Worm (Caenorhabditis elegans) whole organism, late embryonic: ENCODE data around the gene Y16E11A.4.
"Not testable (repeated sequence)": the region's sequence is repeated elsewhere in the genome, so short reads cannot be mapped to it uniquely, and the experiment has no call there.

Source experiments
- C08G9.2 ChIP-seq: sonication (generic microtip); optimal IDR thresholded peaks from 2 replicates; lab custom pipeline; 2016; ENCODE audit warnings: mild to moderate bottlenecking, missing genetic modification characterization, moderate library complexity, missing compliant biosample characterization
- C38D4.7 ChIP-seq: fragments of 200-800 bp; sonication (Bioruptor generic); optimal IDR thresholded peaks from 2 replicates; lab custom pipeline; 2018; ENCODE audit warnings: mild to moderate bottlenecking, missing genetic modification characterization, moderate library complexity, missing compliant biosample characterization
- F13H6.1 ChIP-seq: sonication (generic microtip); optimal IDR thresholded peaks from 2 replicates; lab custom pipeline; 2016; ENCODE audit warnings: missing genetic modification characterization, missing compliant biosample characterization
- K09A11.1 ChIP-seq: sonication (generic microtip); optimal IDR thresholded peaks from 2 replicates; lab custom pipeline; 2017; ENCODE audit warnings: antibody characterized with exemption, mild to moderate bottlenecking, missing genetic modification characterization, missing compliant biosample characterization; ENCODE audit not compliant: insufficient read depth
- ahr-1 ChIP-seq: sonication (generic microtip); optimal IDR thresholded peaks from 2 replicates; lab custom pipeline; 2016; ENCODE audit warnings: missing genetic modification characterization, missing compliant biosample characterization
- ceh-18 ChIP-seq: sonication (generic microtip); optimal IDR thresholded peaks from 2 replicates; lab custom pipeline; 2016; ENCODE audit warnings: missing genetic modification characterization, missing compliant biosample characterization
- ceh-2 ChIP-seq: sonication (generic microtip); optimal IDR thresholded peaks from 2 replicates; lab custom pipeline; 2016; ENCODE audit warnings: missing genotype, missing genetic modification characterization, missing compliant biosample characterization
- ceh-22 ChIP-seq: sonication (generic microtip); optimal IDR thresholded peaks from 2 replicates; lab custom pipeline; 2017; ENCODE audit warnings: missing biosample characterization, missing genetic modification characterization
- ceh-30 ChIP-seq: fragments of 150-350 bp; optimal IDR thresholded peaks from 2 replicates; lab custom pipeline; 2014; ENCODE audit warnings: missing biosample characterization, missing genetic modification characterization
- ceh-31 ChIP-seq: sonication (generic microtip); optimal IDR thresholded peaks from 2 replicates; lab custom pipeline; 2016; ENCODE audit warnings: missing genetic modification characterization, missing compliant biosample characterization
- ceh-34 ChIP-seq: sonication (generic microtip); optimal IDR thresholded peaks from 2 replicates; lab custom pipeline; 2016; ENCODE audit warnings: mild to moderate bottlenecking, missing genetic modification characterization, missing compliant biosample characterization
- ceh-45 ChIP-seq: fragments of 200-800 bp; sonication (Bioruptor generic); IDR thresholded peaks from 2 replicates; pipeline ENCODE4 v1.3.6; 2022; ENCODE audit warnings: missing genetic modification reagents, missing genetic modification characterization, missing compliant biosample characterization
- ceh-6 ChIP-seq: fragments of 200-800 bp; sonication (Bioruptor generic); optimal IDR thresholded peaks from 2 replicates; lab custom pipeline; 2018; ENCODE audit warnings: mild to moderate bottlenecking, missing genetic modification characterization, missing compliant biosample characterization
- ceh-9 ChIP-seq: sonication (generic microtip); optimal IDR thresholded peaks from 2 replicates; lab custom pipeline; 2016; ENCODE audit warnings: mild to moderate bottlenecking, missing genetic modification characterization, inconsistent platforms, missing compliant biosample characterization
- che-1 ChIP-seq: sonication (generic microtip); optimal IDR thresholded peaks from 2 replicates; lab custom pipeline; 2016; ENCODE audit warnings: mild to moderate bottlenecking, missing genetic modification characterization, missing compliant biosample characterization
- dmd-4 ChIP-seq: sonication (generic microtip); optimal IDR thresholded peaks from 2 replicates; lab custom pipeline; 2016; ENCODE audit warnings: borderline replicate concordance, missing genetic modification characterization, missing compliant biosample characterization
- dve-1 ChIP-seq: sonication (generic microtip); optimal IDR thresholded peaks from 2 replicates; lab custom pipeline; 2017; ENCODE audit warnings: antibody characterized with exemption, mild to moderate bottlenecking, missing genetic modification characterization, missing compliant biosample characterization
- elt-2 ChIP-seq: sonication (generic microtip); optimal IDR thresholded peaks from 2 replicates; lab custom pipeline; 2016; ENCODE audit warnings: missing genetic modification reagents, missing genetic modification characterization, missing compliant biosample characterization
- elt-4 ChIP-seq: sonication (generic microtip); optimal IDR thresholded peaks from 2 replicates; lab custom pipeline; 2016; ENCODE audit warnings: missing genetic modification characterization, missing compliant biosample characterization
- eyg-1 ChIP-seq: sonication (generic microtip); optimal IDR thresholded peaks from 2 replicates; lab custom pipeline; 2016; ENCODE audit warnings: missing genotype, missing genetic modification characterization, missing compliant biosample characterization
- fkh-6 ChIP-seq: sonication (generic microtip); optimal IDR thresholded peaks from 2 replicates; lab custom pipeline; 2016; ENCODE audit warnings: missing genetic modification characterization, missing compliant biosample characterization
- gmeb-2 ChIP-seq: sonication (generic microtip); optimal IDR thresholded peaks from 2 replicates; lab custom pipeline; 2016; ENCODE audit warnings: missing genetic modification characterization, inconsistent platforms, missing compliant biosample characterization
- hlh-13 ChIP-seq: fragments of 200-800 bp; sonication (Bioruptor generic); optimal IDR thresholded peaks from 2 replicates; lab custom pipeline; 2018; ENCODE audit warnings: mild to moderate bottlenecking, missing genetic modification characterization, missing compliant biosample characterization
- hlh-15 ChIP-seq: sonication (generic microtip); optimal IDR thresholded peaks from 2 replicates; lab custom pipeline; 2016; ENCODE audit warnings: missing genetic modification characterization, missing compliant biosample characterization
- lim-6 ChIP-seq: sonication (generic microtip); optimal IDR thresholded peaks from 2 replicates; lab custom pipeline; 2016; ENCODE audit warnings: missing genetic modification characterization, missing compliant biosample characterization
- madf-2 ChIP-seq: sonication (generic microtip); optimal IDR thresholded peaks from 2 replicates; lab custom pipeline; 2017; ENCODE audit warnings: missing genetic modification characterization, missing compliant biosample characterization
- mec-3 ChIP-seq: sonication (generic microtip); optimal IDR thresholded peaks from 2 replicates; lab custom pipeline; 2016; ENCODE audit warnings: borderline replicate concordance, missing genetic modification characterization, missing compliant biosample characterization
- nfya-1 ChIP-seq: sonication (generic microtip); optimal IDR thresholded peaks from 2 replicates; lab custom pipeline; 2017; ENCODE audit warnings: missing genetic modification characterization, mild to moderate bottlenecking, missing compliant biosample characterization, antibody characterized with exemption, moderate library complexity
- nhr-11 ChIP-seq: fragments of 150-350 bp; optimal IDR thresholded peaks from 2 replicates; lab custom pipeline; 2014; ENCODE audit warnings: missing biosample characterization, missing genetic modification characterization
- pag-3 ChIP-seq: sonication (generic microtip); optimal IDR thresholded peaks from 2 replicates; lab custom pipeline; 2016; ENCODE audit warnings: missing compliant biosample characterization, missing genetic modification characterization, borderline replicate concordance
- pat-9 ChIP-seq: fragments of 200-800 bp; sonication (Bioruptor generic); optimal IDR thresholded peaks from 2 replicates; lab custom pipeline; 2018; ENCODE audit warnings: mild to moderate bottlenecking, missing genetic modification characterization, moderate library complexity, missing compliant biosample characterization
- pha-2 ChIP-seq: sonication (generic microtip); optimal IDR thresholded peaks from 2 replicates; lab custom pipeline; 2017; ENCODE audit warnings: mild to moderate bottlenecking, missing genetic modification characterization, missing compliant biosample characterization
- pha-4 ChIP-seq: fragments of 150-350 bp; optimal IDR thresholded peaks from 2 replicates; lab custom pipeline; 2018; ENCODE audit warnings: missing biosample characterization, missing genetic modification reagents, missing genetic modification characterization
- pqm-1 ChIP-seq: sonication (generic microtip); optimal IDR thresholded peaks from 2 replicates; lab custom pipeline; 2016; ENCODE audit warnings: missing genetic modification characterization, missing compliant biosample characterization
- sox-2 ChIP-seq: fragments of 200-800 bp; sonication (Bioruptor generic); IDR thresholded peaks from 2 replicates; pipeline ENCODE4 v1.3.6; 2022; ENCODE audit warnings: missing genetic modification reagents, missing genetic modification characterization, missing compliant biosample characterization
- sox-4 ChIP-seq: sonication (generic microtip); optimal IDR thresholded peaks from 2 replicates; lab custom pipeline; 2017; ENCODE audit warnings: mild to moderate bottlenecking, missing genetic modification characterization, inconsistent platforms, missing compliant biosample characterization
- tbx-2 ChIP-seq: sonication (generic microtip); optimal IDR thresholded peaks from 2 replicates; lab custom pipeline; 2016; ENCODE audit warnings: missing genetic modification characterization, missing compliant biosample characterization
- tbx-7 ChIP-seq: sonication (generic microtip); optimal IDR thresholded peaks from 2 replicates; lab custom pipeline; 2016; ENCODE audit warnings: missing genotype, missing genetic modification characterization, missing compliant biosample characterization
- ttx-3 ChIP-seq: sonication (generic microtip); optimal IDR thresholded peaks from 2 replicates; lab custom pipeline; 2016; ENCODE audit warnings: missing genetic modification reagents, missing genetic modification characterization, missing compliant biosample characterization
- unc-55 ChIP-seq: sonication (generic microtip); optimal IDR thresholded peaks from 2 replicates; lab custom pipeline; 2017; ENCODE audit warnings: missing biosample characterization, missing genetic modification reagents, missing genetic modification characterization
- unc-86 ChIP-seq: sonication (generic microtip); optimal IDR thresholded peaks from 2 replicates; lab custom pipeline; 2016; ENCODE audit warnings: missing genetic modification characterization, missing compliant biosample characterization
- zip-5 ChIP-seq: sonication (generic microtip); optimal IDR thresholded peaks from 2 replicates; lab custom pipeline; 2016; ENCODE audit warnings: missing genetic modification characterization, missing compliant biosample characterization

The Y16E11A.4 gene

DNA sequence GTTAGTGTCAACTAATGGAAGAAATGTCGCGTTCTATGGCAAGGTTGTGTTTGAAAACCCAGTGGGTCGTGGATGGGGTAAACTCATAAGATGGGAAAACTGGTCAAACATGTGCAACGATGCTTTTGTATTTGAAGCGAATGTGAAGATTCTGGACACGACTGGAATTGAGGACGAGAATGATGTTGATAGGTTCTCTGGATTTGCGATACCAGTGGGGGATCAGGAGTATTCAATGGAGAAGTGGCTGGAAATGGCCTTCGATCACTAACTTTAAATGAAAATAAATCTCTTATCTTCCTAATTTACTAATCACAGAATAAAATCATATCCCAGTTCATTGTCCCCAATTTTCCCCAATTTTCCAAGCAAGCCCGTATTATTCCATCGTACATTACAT is 24.1 kb downstream of the Y16E11A.4 start:
- TF ChIP-seq dmd-4: no peak
- TF ChIP-seq zip-5 (tag; lab: Kevin White, UChicago): no peak
- no peak for TF ChIP-seq pha-2 (tag; lab: Kevin White, UChicago)
- no peak for TF ChIP-seq tbx-7
- no peak for TF ChIP-seq pha-4 (tag; lab: Kevin White, UChicago)
- TF ChIP-seq tbx-2 (tag; lab: Kevin White, UChicago): no peak
- no peak for TF ChIP-seq sox-2 (GFP tag; lab: Robert Waterston, UW)
- TF ChIP-seq pag-3: no peak
- TF ChIP-seq eyg-1: no peak
- TF ChIP-seq nfya-1 (tag; lab: Kevin White, UChicago): no peak
- no peak for TF ChIP-seq ahr-1 (tag; lab: Kevin White, UChicago)
- TF ChIP-seq che-1 (tag; lab: Kevin White, UChicago): no peak
- no peak for TF ChIP-seq K09A11.1 (tag; lab: Kevin White, UChicago)
- no peak for TF ChIP-seq gmeb-2 (tag; lab: Kevin White, UChicago)
- TF ChIP-seq fkh-6 (tag; lab: Kevin White, UChicago): no peak
- no peak for TF ChIP-seq elt-4 (tag; lab: Kevin White, UChicago)

DNA sequence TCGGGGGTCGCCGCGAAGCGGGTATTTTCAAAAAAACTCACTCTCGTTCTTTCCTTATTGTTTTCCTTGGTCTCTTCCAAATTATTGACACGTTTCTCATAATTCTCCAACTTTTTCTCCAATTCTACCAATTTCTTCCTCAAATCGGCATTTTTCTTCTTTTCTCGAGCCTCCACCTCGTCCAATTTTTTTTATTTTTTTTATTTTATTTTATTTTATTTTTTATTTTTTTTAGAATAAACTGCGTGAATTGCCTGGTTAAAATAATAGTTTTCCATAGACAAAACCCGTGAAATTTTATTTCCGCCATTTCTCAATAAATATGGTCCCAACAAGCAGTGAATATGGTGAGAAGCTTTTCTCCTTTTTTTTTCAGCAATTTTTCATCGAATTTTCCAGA is 25.6 kb downstream of the Y16E11A.4 start, which contains the start of gene F59H6.15:
TSS of gene F59H6.15 (plus strand) at position 301 of the 400 bp plus-strand sequence.
- TF ChIP-seq ceh-6 (GFP tag; lab: Kevin White, UChicago): no peak
- no peak for TF ChIP-seq pag-3

DNA sequence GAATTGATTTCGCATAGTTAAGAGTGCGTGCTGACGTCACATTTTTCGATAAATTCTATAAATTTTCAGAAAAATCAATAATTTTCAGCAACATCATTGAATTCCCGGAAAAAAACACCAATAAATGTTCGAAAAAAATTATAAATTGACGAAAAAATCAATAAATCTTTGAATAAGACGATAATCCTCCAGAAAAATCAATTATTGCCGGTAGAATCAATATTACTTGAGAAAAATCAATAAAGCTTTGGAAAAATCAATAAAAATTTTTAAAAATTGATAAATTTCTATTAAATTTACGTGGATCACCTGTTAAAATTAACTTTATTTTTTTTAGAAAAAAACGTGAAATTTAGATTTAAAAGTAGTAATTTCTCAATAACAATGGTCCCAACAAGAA is 26.8 kb downstream of the Y16E11A.4 start:
- no peak for TF ChIP-seq unc-55 (GFP tag; lab: Kevin White, UChicago)

DNA sequence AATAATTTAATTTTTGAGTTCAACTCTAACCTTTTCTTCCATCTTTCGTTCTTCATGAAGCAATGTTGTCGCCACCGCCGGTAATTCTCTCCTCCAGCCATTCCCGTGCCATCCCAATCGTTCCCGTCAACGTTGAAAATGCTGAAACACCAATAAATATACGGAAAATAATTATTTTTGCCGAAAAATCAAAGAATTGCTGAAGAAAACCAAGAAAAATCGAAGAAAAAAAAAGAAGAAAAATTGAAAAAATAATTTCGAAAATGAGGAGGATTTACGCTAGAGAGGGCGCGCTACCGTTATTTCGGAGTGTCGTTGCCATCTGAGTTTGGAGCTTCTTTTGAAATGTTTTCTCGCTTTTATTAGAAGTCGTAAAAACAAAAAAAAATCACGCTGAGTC is 36.4 kb downstream of the Y16E11A.4 start, which contains the start of gene cya-2:
TSS of gene cya-2 (minus strand) at position 101 of the 400 bp plus-strand sequence.
- not testable (repeated sequence) for TF ChIP-seq nfya-1, ceh-31, ceh-22 (tag; lab: Kevin White, UChicago)

DNA sequence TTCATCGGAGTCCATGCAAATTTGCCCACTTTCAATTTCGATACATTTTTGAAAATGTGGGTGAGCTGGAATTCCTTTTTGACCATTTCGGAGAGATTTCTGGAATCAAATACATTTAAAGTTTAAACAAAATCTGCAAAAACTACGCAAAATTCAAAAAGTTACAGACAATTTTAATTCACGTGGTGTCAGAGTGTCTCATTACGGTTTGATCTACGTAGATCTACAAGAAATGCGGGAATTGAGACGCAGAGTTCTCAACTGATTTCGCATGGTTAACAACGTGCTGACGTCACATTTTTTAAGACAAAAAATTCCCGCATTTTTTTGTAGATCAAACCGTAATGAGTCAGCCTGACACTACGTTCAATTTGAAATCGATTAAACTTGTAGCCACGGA is 39.4 kb downstream of the Y16E11A.4 start, which contains the start of gene bath-21:
TSS of gene bath-21 (minus strand) at position 101 of the 400 bp plus-strand sequence.
- TF ChIP-seq hlh-13 (GFP tag; lab: Kevin White, UChicago) (no peak), pat-9 (tag; lab: Kevin White, UChicago) (no peak), tbx-2 (tag; lab: Kevin White, UChicago) (no peak), ceh-30 (tag; lab: Kevin White, UChicago) (no peak), nhr-11 (tag; lab: Kevin White, UChicago) (no peak), sox-4 (tag; lab: Kevin White, UChicago) (no peak), unc-86 (tag; lab: Kevin White, UChicago) (no peak), pha-2 (tag; lab: Kevin White, UChicago) (no peak), gmeb-2 (tag; lab: Kevin White, UChicago) (no peak), C38D4.7 (GFP tag; lab: Kevin White, UChicago) (no peak), dmd-4 (no peak), madf-2 (tag; lab: Kevin White, UChicago) (no peak), C08G9.2 (tag; lab: Kevin White, UChicago) (no peak), pqm-1 (tag; lab: Kevin White, UChicago) (no peak), hlh-15 (tag; lab: Kevin White, UChicago) (no peak), mec-3 (tag; lab: Kevin White, UChicago) (no peak)

DNA sequence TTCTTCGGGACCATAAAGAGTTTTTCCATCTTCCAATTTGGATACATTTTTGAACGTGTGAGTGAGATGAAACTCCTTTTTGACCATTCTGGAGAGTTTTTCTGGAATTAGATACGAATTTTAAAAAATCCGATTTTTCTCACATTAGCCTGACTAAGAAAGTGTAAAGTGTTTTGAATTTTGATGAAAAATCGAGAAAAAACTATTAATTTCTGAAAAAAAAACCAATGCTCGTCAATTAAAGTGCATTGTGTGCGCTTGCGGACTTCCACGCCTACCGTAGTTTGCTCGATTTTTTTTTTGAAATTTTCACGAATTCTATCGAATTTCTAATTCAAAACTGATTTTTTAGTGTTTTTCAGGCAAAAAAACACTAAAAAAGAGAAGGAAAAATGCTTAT is 41.6 kb downstream of the Y16E11A.4 start, which contains the start of gene bath-1:
TSS of gene bath-1 (minus strand) at position 101 of the 400 bp plus-strand sequence.
- TF ChIP-seq elt-2 (tag; lab: Kevin White, UChicago) (no peak), ceh-45 (GFP tag; lab: Robert Waterston, UW) (no peak), ceh-34 (tag; lab: Kevin White, UChicago) (no peak), ceh-9 (tag; lab: Kevin White, UChicago) (no peak), fkh-6 (tag; lab: Kevin White, UChicago) (no peak), ceh-2 (no peak), F13H6.1 (no peak), dve-1 (tag; lab: Kevin White, UChicago) (no peak), pha-4 (tag; lab: Kevin White, UChicago) (no peak), mec-3 (tag; lab: Kevin White, UChicago) (no peak), ceh-18 (tag; lab: Kevin White, UChicago) (no peak), ttx-3 (tag; lab: Kevin White, UChicago) (no peak), C08G9.2 (tag; lab: Kevin White, UChicago) (no peak), unc-55 (GFP tag; lab: Kevin White, UChicago) (no peak), lim-6 (tag; lab: Kevin White, UChicago) (no peak)
